Worm (Caenorhabditis elegans): Measurements from ENCODE around the gene C52E2.2.

C52E2.2 gene

DNA sequence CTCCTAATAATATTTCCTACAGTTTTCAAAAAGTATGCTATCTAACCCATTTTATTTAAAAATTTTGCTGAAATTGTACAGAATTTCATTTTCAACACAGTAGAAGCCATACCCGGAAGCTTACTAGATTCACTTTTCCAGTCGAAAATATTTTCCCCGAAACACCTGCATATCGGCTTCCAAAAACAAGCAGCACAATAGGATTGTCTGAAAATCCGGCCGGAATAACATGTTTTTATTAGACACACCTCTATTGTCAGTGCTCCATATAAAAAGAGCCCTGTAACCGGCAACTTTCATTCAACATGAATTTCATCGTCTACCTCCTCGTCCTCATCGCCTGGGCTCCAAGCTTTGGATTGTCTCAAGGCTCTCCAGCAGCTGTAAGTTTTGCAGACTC lies at the start of gene C52E2.2:
Gene C52E2.2 (plus strand): TSS at position 301 of the 400 bp plus-strand sequence.
- TF ChIP-seq ham-2 (GFP tag; optimal IDR thresholded peaks at IDR 0.05), result no peak
- TF ChIP-seq ztf-11 (tag; optimal IDR thresholded peaks at IDR 0.05), result no peak
- TF ChIP-seq tbx-8 (GFP tag; optimal IDR thresholded peaks at IDR 0.05), result no peak
- no peak for TF ChIP-seq lin-32 (GFP tag; optimal IDR thresholded peaks at IDR 0.05)
- TF ChIP-seq nhr-76 (tag; optimal IDR thresholded peaks at IDR 0.05), result no peak
- no peak for TF ChIP-seq lin-13 (tag; optimal IDR thresholded peaks at IDR 0.05)
- no peak for TF ChIP-seq drap-1 (GFP tag; optimal IDR thresholded peaks at IDR 0.05)
- TF ChIP-seq unc-39 (tag; optimal IDR thresholded peaks at IDR 0.05), result no peak
- no peak for TF ChIP-seq sem-2 (GFP tag; optimal IDR thresholded peaks at IDR 0.05)
- TF ChIP-seq mep-1 (tag; optimal IDR thresholded peaks at IDR 0.05), result no peak
- no peak for TF ChIP-seq hlh-1 (tag; optimal IDR thresholded peaks at IDR 0.05)

DNA sequence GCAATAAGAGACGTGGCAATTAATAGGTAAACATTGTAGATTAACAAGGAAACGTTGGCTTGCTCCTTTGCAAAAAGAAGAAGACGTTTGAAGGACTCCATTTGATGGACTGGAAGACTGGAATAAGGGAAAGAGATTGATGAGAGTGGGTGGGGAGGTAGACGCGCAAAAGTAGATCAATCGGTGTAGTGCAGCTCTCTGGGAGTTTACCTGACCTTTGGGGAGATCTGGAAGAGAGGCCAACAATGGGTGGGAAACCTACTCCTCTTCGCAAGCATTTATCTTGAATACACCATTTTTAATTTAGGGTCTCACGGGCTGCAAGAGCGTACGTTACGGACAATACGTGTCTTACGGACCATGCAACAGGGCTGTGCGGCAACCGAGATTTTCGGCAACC lies 46.2 kb upstream of the C52E2.2 start, which contains the start of gene C08F1.12:
Gene C08F1.12 (minus strand): TSS at position 101 of the 400 bp plus-strand sequence.
- TF ChIP-seq cnd-1 (tag; optimal IDR thresholded peaks at IDR 0.05), result no peak
- TF ChIP-seq nhr-12 (tag; optimal IDR thresholded peaks at IDR 0.05), result no peak
- TF ChIP-seq flh-1 (GFP tag; optimal IDR thresholded peaks at IDR 0.05), result no peak
- TF ChIP-seq ham-2 (GFP tag; optimal IDR thresholded peaks at IDR 0.05), result no peak

DNA sequence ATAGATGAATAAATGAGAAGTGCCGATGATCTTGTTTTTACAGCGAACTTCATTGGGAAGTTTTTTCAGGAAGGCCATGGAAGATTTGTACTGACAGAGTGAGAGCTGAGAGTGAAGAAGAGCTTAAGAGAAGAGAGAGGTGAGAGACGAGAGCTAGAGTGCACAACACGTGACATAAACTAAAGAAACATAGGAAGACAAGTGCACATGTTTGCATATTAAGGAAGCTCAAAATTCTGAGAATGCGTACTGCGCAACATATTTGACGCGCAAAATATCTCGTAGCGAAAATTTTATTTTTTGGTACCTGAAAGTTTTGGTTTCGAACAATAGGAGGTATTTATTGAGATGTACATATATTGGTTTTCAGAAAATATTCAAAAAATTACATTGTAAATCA lies 44.4 kb upstream of the C52E2.2 start, which contains the start of gene C08F1.8:
Gene C08F1.8 (minus strand): TSS at position 101 of the 400 bp plus-strand sequence.
- TF ChIP-seq bed-3 (GFP tag; optimal IDR thresholded peaks at IDR 0.05), result no peak
- TF ChIP-seq nhr-28 (tag; optimal IDR thresholded peaks at IDR 0.05), result no peak
- no peak for TF ChIP-seq ces-1 (GFP tag; optimal IDR thresholded peaks at IDR 0.05)

DNA sequence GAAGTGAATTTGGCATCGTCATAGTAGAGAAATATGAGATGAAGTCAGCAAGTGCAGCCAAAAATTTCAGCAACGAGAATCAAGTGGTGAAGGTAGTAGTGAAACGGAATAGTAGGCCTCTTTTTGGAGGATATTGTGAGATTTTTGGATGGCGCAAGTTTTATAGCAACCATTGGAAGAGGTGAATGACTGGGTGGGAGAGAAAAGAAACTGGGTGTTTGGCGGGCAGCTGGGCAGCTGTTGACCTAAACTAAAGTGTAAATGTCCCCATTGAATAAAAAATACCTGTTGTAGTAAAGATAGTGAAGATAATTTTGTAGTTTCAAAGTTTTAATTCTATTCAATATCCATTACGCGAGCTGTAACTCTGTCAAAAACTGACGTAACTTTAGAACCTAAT lies 36.5 kb upstream of the C52E2.2 start:
- TF ChIP-seq nhr-2 (tag; optimal IDR thresholded peaks at IDR 0.05), result no peak
- peak; percentile 59 for TF ChIP-seq hlh-1 (tag; optimal IDR thresholded peaks at IDR 0.05)

DNA sequence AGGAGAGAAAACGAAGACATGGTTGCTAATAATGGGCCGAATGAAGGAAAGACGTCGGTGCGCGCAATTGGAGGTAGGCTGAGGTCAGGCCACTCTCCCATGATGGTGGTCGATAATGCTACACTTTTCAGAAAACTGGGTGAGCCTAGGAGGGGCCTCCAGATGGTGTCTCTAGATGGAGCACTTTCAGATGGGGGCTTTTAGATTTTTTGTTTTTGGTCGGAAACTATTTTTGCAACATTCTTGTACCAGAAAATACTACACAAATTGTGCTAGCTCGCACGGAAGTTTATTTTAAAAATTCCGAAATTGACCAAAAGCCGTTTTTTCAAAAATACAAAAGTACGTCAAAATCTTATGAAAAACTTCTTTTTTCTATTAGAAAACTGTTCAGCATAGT lies 34.3 kb upstream of the C52E2.2 start, which contains the start of gene fbxb-10:
Gene fbxb-10 (minus strand): TSS at position 101 of the 400 bp plus-strand sequence.
- TF ChIP-seq nhr-237 (tag; optimal IDR thresholded peaks at IDR 0.05) (no peak), nhr-28 (tag; optimal IDR thresholded peaks at IDR 0.05) (no peak), elt-1 (tag; optimal IDR thresholded peaks at IDR 0.05; ENCODE audit: borderline replicate concordance, insufficient read depth) (no peak), pha-4 (tag; optimal IDR thresholded peaks at IDR 0.05) (no peak), hlh-1 (tag; optimal IDR thresholded peaks at IDR 0.05) (no peak), zip-8 (tag; optimal IDR thresholded peaks at IDR 0.05) (no peak), nhr-12 (tag; optimal IDR thresholded peaks at IDR 0.05) (no peak), unc-39 (tag; optimal IDR thresholded peaks at IDR 0.05) (no peak), drap-1 (GFP tag; optimal IDR thresholded peaks at IDR 0.05) (no peak), unc-62 (GFP tag; optimal IDR thresholded peaks at IDR 0.05) (no peak)

DNA sequence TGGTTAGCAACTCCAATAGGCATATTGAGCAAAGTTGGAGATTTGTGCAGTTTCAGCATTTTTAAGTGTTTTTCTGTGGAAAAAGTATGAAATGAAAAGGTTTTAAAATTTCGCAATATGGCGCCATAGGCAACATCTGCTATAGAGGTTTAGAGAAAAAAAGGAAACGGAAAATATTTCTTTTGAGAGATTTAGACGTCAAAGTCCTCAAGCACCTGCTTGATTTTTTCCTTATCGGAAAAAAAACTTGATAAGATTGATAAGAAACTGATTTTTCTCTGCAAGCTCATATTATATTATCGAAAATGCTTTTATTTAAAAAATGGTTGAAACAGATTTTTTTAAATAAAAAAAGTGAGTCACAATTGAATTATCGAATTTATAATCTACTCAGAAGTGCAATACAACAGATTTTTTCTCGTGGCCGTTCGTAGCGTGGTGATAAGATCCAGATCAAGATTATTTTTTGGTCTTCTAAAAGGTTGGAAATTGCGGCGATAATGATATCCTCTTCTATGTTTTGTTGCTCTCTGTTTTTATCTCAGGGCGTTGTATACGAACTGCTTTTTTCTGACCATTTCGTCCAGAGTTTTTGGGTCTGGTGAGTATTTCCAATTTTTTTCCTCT lies 32.5 kb upstream of the C52E2.2 start, which contains the start of gene fbxc-19:
Gene fbxc-19 (plus strand): TSS at position 536 of the 627 bp plus-strand sequence.
- TF ChIP-seq flh-1 (GFP tag; optimal IDR thresholded peaks at IDR 0.05) (no peak), mep-1 (tag; optimal IDR thresholded peaks at IDR 0.05) (peak; percentile 12), lsy-2 (tag; optimal IDR thresholded peaks at IDR 0.05) (no peak), elt-3 (tag; optimal IDR thresholded peaks at IDR 0.05) (peak; percentile 63), elt-1 (tag; optimal IDR thresholded peaks at IDR 0.05; ENCODE audit: borderline replicate concordance, insufficient read depth) (peak; percentile 92), pha-4 (tag; optimal IDR thresholded peaks at IDR 0.05) (no peak)

DNA sequence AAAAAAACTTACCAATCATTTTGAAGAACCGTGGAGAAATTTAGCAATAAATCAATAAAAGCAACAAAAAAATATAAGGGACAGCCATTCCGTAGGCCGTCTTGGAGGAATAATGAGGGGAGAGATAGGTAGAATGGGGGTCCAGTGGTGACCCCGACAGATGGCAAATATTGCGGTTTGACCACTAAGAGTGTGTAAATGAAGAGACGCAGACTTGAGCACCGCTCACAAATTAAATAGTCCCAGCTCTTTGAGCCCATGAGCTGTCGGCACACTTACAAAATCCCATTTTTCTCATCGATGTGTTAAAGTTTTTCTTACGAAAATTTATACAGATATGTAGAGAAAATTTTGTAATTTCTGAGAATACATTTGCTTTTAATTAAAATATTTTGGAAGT lies 31.8 kb upstream of the C52E2.2 start, which contains the start of gene fbxa-3:
Gene fbxa-3 (minus strand): TSS at position 101 of the 400 bp plus-strand sequence.
- TF ChIP-seq mls-2 (tag; optimal IDR thresholded peaks at IDR 0.05), result no peak
- TF ChIP-seq nhr-237 (tag; optimal IDR thresholded peaks at IDR 0.05), result no peak
- TF ChIP-seq ces-1 (GFP tag; optimal IDR thresholded peaks at IDR 0.05), result peak; percentile 27
- peak; percentile 66 for TF ChIP-seq cnd-1 (tag; optimal IDR thresholded peaks at IDR 0.05)
- TF ChIP-seq nhr-12 (tag; optimal IDR thresholded peaks at IDR 0.05), result no peak

Data from whole organism, mixed stage, embryonic.